Fruit fly (Drosophila melanogaster) whole organism, wandering third instar larva: ENCODE results near the gene CG4009.

Source experiments
- Abd-B ChIP-seq: fragments of >200 bp; optimal IDR thresholded peaks from 2 replicates; lab custom pipeline; 2017; ENCODE audit warnings: missing biosample characterization, missing genetic modification characterization
- CG32264 ChIP-seq: fragments of 200-800 bp; sonication (Bioruptor generic); optimal IDR thresholded peaks from 2 replicates; lab custom pipeline; 2016; ENCODE audit warnings: missing biosample characterization, missing genetic modification characterization
- CG9705 ChIP-seq: fragments of 200-800 bp; sonication (Bioruptor generic); optimal IDR thresholded peaks from 2 replicates; lab custom pipeline; 2018; ENCODE audit warnings: missing biosample characterization, mild to moderate bottlenecking, missing genetic modification characterization
- CrebA ChIP-seq: fragments of 200-800 bp; sonication (Bioruptor generic); optimal IDR thresholded peaks from 2 replicates; lab custom pipeline; 2016; ENCODE audit warnings: missing biosample characterization, mild to moderate bottlenecking, missing genetic modification characterization, borderline replicate concordance
- Dfd ChIP-seq: fragments of >200 bp; optimal IDR thresholded peaks from 2 replicates; lab custom pipeline; 2017; ENCODE audit warnings: missing biosample characterization, missing genetic modification characterization
- Dif ChIP-seq: fragments of 200-275, 200-300 bp; sonication (Bioruptor generic); optimal IDR thresholded peaks from 2 replicates; lab custom pipeline; 2018; ENCODE audit warnings: missing biosample characterization, missing genetic modification characterization; ENCODE audit not compliant: partially characterized antibody
- GATAd ChIP-seq: sonication (Bioruptor generic); optimal IDR thresholded peaks from 2 replicates; lab custom pipeline; 2016; ENCODE audit warnings: missing biosample characterization, missing genetic modification characterization
- HLH106 ChIP-seq: fragments of 200-800 bp; optimal IDR thresholded peaks from 3 replicates; lab custom pipeline; 2019; ENCODE audit warnings: missing biosample characterization, mild to moderate bottlenecking, missing genetic modification characterization, moderate library complexity
- Hnf4 ChIP-seq: fragments of 200-800 bp; sonication (Bioruptor generic); optimal IDR thresholded peaks from 2 replicates; lab custom pipeline; 2016; ENCODE audit warnings: missing biosample characterization, mild to moderate bottlenecking, missing genetic modification characterization
- Hr78 ChIP-seq: fragments of >200 bp; optimal IDR thresholded peaks from 2 replicates; lab custom pipeline; 2017; ENCODE audit warnings: missing biosample characterization, missing genetic modification characterization
- Hr83 ChIP-seq: fragments of 200-300 bp; sonication (Bioruptor generic); optimal IDR thresholded peaks from 2 replicates; lab custom pipeline; 2016; ENCODE audit warnings: missing biosample characterization, mild to moderate bottlenecking, missing genetic modification characterization, moderate library complexity; ENCODE audit not compliant: poor library complexity, severe bottlenecking
- Jra ChIP-seq: sonication (Bioruptor generic); optimal IDR thresholded peaks from 2 replicates; lab custom pipeline; 2016; ENCODE audit warnings: missing biosample characterization, missing genetic modification characterization
- Mio ChIP-seq: sonication (Bioruptor generic); optimal IDR thresholded peaks from 2 replicates; lab custom pipeline; 2016; ENCODE audit warnings: missing biosample characterization, missing genetic modification characterization
- Myc ChIP-seq: fragments of >200 bp; optimal IDR thresholded peaks from 2 replicates; lab custom pipeline; 2017
- N ChIP-seq: fragments of >200 bp; optimal IDR thresholded peaks from 2 replicates; lab custom pipeline; 2018; ENCODE audit warnings: missing biosample characterization, missing external identifiers, missing genetic modification characterization
- OdsH ChIP-seq: fragments of 200-800 bp; sonication (Bioruptor generic); optimal IDR thresholded peaks from 2 replicates; lab custom pipeline; 2016; ENCODE audit warnings: missing biosample characterization, mild to moderate bottlenecking, missing genetic modification characterization
- Rel ChIP-seq, 2 experiments: fragments of 200-800 bp; sonication (Bioruptor generic) in 1 of 2; optimal IDR thresholded peaks; 2 replicates in 1 of 2; 3 replicates in 1 of 2; lab custom pipeline; 2016 to 2019; ENCODE audit warnings: mild to moderate bottlenecking in 2 of 2, missing biosample characterization in 2 of 2, missing genetic modification characterization in 2 of 2, moderate library complexity in 1 of 2
- Sp1 ChIP-seq: fragments of 200-800 bp; sonication (Bioruptor generic); optimal IDR thresholded peaks from 3 replicates; lab custom pipeline; 2019; ENCODE audit warnings: missing biosample characterization, mild to moderate bottlenecking, missing genetic modification characterization, moderate library complexity
- Vsx2 ChIP-seq: fragments of 200-300, 225-300 bp; sonication (Bioruptor generic); optimal IDR thresholded peaks from 2 replicates; lab custom pipeline; 2018; ENCODE audit warnings: missing biosample characterization, missing genetic modification characterization; ENCODE audit not compliant: partially characterized antibody
- br ChIP-seq: fragments of 200-800 bp; sonication (Bioruptor generic); optimal IDR thresholded peaks from 2 replicates; lab custom pipeline; 2016; ENCODE audit warnings: missing biosample characterization, missing genetic modification characterization
- brk ChIP-seq: fragments of 200-800 bp; sonication (Bioruptor generic); optimal IDR thresholded peaks from 2 replicates; lab custom pipeline; 2016; ENCODE audit warnings: missing biosample characterization, mild to moderate bottlenecking, missing genetic modification characterization
- dl ChIP-seq, 2 experiments: fragments of 175-275, 200-275 bp in 1 of 2; fragments of 200-275 bp in 1 of 2; sonication (Bioruptor generic); optimal IDR thresholded peaks; lab custom pipeline; 2018; ENCODE audit warnings: mild to moderate bottlenecking in 2 of 2, missing biosample characterization in 2 of 2, missing genetic modification characterization in 2 of 2, moderate library complexity in 2 of 2; ENCODE audit not compliant: partially characterized antibody in 2 of 2, insufficient read depth in 1 of 2
- dmrt93B ChIP-seq: fragments of 200-800 bp; sonication (Bioruptor generic); optimal IDR thresholded peaks from 2 replicates; lab custom pipeline; 2018; ENCODE audit warnings: missing biosample characterization, mild to moderate bottlenecking, missing genetic modification characterization
- dsf ChIP-seq: sonication (Bioruptor generic); optimal IDR thresholded peaks from 2 replicates; lab custom pipeline; 2016; ENCODE audit warnings: missing biosample characterization, missing genetic modification characterization, borderline replicate concordance
- ey ChIP-seq: fragments of 200-800 bp; sonication (Bioruptor generic); optimal IDR thresholded peaks from 2 replicates; lab custom pipeline; 2016; ENCODE audit warnings: missing biosample characterization, missing genetic modification characterization
- foxo ChIP-seq, 2 experiments: fragments of 200-800 bp; sonication (Bioruptor generic); optimal IDR thresholded peaks; 2 replicates in 1 of 2; 3 replicates in 1 of 2; lab custom pipeline; 2016 to 2017; ENCODE audit warnings: missing biosample characterization in 2 of 2, missing genetic modification characterization in 2 of 2
- fru ChIP-seq: fragments of 200-800 bp; sonication (Bioruptor generic); optimal IDR thresholded peaks from 3 replicates; lab custom pipeline; 2016; ENCODE audit warnings: missing biosample characterization, mild to moderate bottlenecking, missing genetic modification characterization
- h ChIP-seq: fragments of 200-800 bp; sonication (Bioruptor generic); optimal IDR thresholded peaks from 3 replicates; lab custom pipeline; 2016; ENCODE audit warnings: missing biosample characterization, mild to moderate bottlenecking, missing genetic modification characterization
- jim ChIP-seq: fragments of 175-275, 200-325 bp; sonication (Bioruptor generic); optimal IDR thresholded peaks from 2 replicates; lab custom pipeline; 2016; ENCODE audit warnings: missing biosample characterization, mild to moderate bottlenecking, missing genetic modification characterization
- lola ChIP-seq: fragments of >200 bp; optimal IDR thresholded peaks from 2 replicates; lab custom pipeline; 2017; ENCODE audit warnings: missing biosample characterization, missing genetic modification characterization
- pan ChIP-seq: fragments of >200 bp; optimal IDR thresholded peaks from 2 replicates; lab custom pipeline; 2017
- psq ChIP-seq: fragments of 200-800 bp; sonication (Bioruptor generic); optimal IDR thresholded peaks from 3 replicates; lab custom pipeline; 2017; ENCODE audit warnings: missing biosample characterization, mild to moderate bottlenecking, missing genetic modification characterization, moderate library complexity
- rgr ChIP-seq: fragments of 200-800 bp; sonication (Bioruptor generic); optimal IDR thresholded peaks from 3 replicates; lab custom pipeline; 2016; ENCODE audit warnings: missing biosample characterization, mild to moderate bottlenecking, missing genetic modification characterization
- sage ChIP-seq: fragments of 200-800 bp; sonication (Bioruptor generic); optimal IDR thresholded peaks from 2 replicates; lab custom pipeline; 2016; ENCODE audit warnings: missing biosample characterization, mild to moderate bottlenecking, missing genetic modification characterization
- sv ChIP-seq: fragments of 200-800 bp; sonication (Bioruptor generic); optimal IDR thresholded peaks from 3 replicates; lab custom pipeline; 2016; ENCODE audit warnings: missing biosample characterization, missing genetic modification characterization
- tai ChIP-seq: sonication (Bioruptor generic); optimal IDR thresholded peaks from 2 replicates; lab custom pipeline; 2016; ENCODE audit warnings: missing biosample characterization, missing genetic modification characterization
- usp ChIP-seq: fragments of >200 bp; optimal IDR thresholded peaks from 2 replicates; lab custom pipeline; 2017; ENCODE audit warnings: missing biosample characterization, missing genetic modification characterization
- woc ChIP-seq: sonication (Bioruptor generic); optimal IDR thresholded peaks from 2 replicates; lab custom pipeline; 2016; ENCODE audit warnings: missing biosample characterization, mild to moderate bottlenecking, missing genetic modification characterization

The CG4009 gene

dm6 chr3R:16986181-16987074 lies 49.4 kb downstream of the CG4009 start:
- TF ChIP-seq jim, result no peak
- peak; percentile 91 for TF ChIP-seq HLH106 (tag; lab: Kevin White, UChicago)
- TF ChIP-seq Hnf4 (GFP tag; lab: Kevin White, UChicago), result peak; percentile 86
- TF ChIP-seq usp (GFP tag; lab: Kevin White, UChicago), result no peak
- peak; percentile 70 for TF ChIP-seq tai (GFP tag; lab: Kevin White, UChicago)
- TF ChIP-seq GATAd, result no peak
- peak; percentile 95 for TF ChIP-seq br (GFP tag; lab: Kevin White, UChicago)
- no peak for TF ChIP-seq Rel (GFP tag; optimal IDR thresholded peaks at IDR 0.05; lab: Kevin White, UChicago)
- TF ChIP-seq Rel (tag; optimal IDR thresholded peaks at IDR 0.05; lab: Kevin White, UChicago), result peak; percentile 97
- peak; percentile 78 for TF ChIP-seq Jra (GFP tag; lab: Kevin White, UChicago)
- TF ChIP-seq sv (GFP tag; lab: Kevin White, UChicago), result peak; percentile 87
- no peak for TF ChIP-seq Vsx2 (GFP tag; lab: Kevin White, UChicago)
- TF ChIP-seq Dfd (GFP tag; lab: Kevin White, UChicago), result no peak
- no peak for TF ChIP-seq Myc (lab: Kevin White, UChicago)
- TF ChIP-seq ey, result peak; percentile 96
- TF ChIP-seq dl (GFP tag; optimal IDR thresholded peaks at IDR 0.05; lab: Kevin White, UChicago; ENCODE audit: insufficient read depth in 1 of 2, partially characterized antibody in 2 of 2), result no peak
- TF ChIP-seq Dif, result no peak
- peak; percentile 83 for TF ChIP-seq Mio (GFP tag; lab: Kevin White, UChicago)
- peak; percentile 49 for TF ChIP-seq Hr83 (GFP tag; lab: Kevin White, UChicago)
- peak; percentile 95 for TF ChIP-seq fru (GFP tag; lab: Kevin White, UChicago)
- peak; percentile 64 for TF ChIP-seq CG9705
- TF ChIP-seq foxo (GFP tag; optimal IDR thresholded peaks at IDR 0.05; lab: Kevin White, UChicago), result peak; percentile 90 to 96
- TF ChIP-seq rgr (GFP tag; lab: Kevin White, UChicago), result peak; percentile 91
- TF ChIP-seq lola (GFP tag; lab: Kevin White, UChicago), result no peak
- peak; percentile 66 for TF ChIP-seq CrebA
- TF ChIP-seq sage (GFP tag; lab: Kevin White, UChicago), result peak; percentile 57
- peak; percentile 77 for TF ChIP-seq dmrt93B (GFP tag; lab: Kevin White, UChicago)
- no peak for TF ChIP-seq Abd-B (GFP tag; lab: Kevin White, UChicago)
- peak; percentile 83 for TF ChIP-seq psq (GFP tag; lab: Kevin White, UChicago)
- no peak for TF ChIP-seq pan
- peak; percentile 87 for TF ChIP-seq woc (GFP tag; lab: Kevin White, UChicago)
- peak; percentile 97 for TF ChIP-seq h (GFP tag; lab: Kevin White, UChicago)
- peak; percentile 93 for TF ChIP-seq OdsH (GFP tag; lab: Kevin White, UChicago)
- TF ChIP-seq Hr78, result no peak
- TF ChIP-seq brk (GFP tag; lab: Kevin White, UChicago), result peak; percentile 24
- peak; percentile 86 for TF ChIP-seq Sp1 (GFP tag; lab: Kevin White, UChicago)
- TF ChIP-seq CG32264 (GFP tag; lab: Kevin White, UChicago), result peak; percentile 90
- TF ChIP-seq dsf (GFP tag; lab: Kevin White, UChicago), result no peak
- TF ChIP-seq N (GFP tag; lab: Kevin White, UChicago), result no peak

DNA sequence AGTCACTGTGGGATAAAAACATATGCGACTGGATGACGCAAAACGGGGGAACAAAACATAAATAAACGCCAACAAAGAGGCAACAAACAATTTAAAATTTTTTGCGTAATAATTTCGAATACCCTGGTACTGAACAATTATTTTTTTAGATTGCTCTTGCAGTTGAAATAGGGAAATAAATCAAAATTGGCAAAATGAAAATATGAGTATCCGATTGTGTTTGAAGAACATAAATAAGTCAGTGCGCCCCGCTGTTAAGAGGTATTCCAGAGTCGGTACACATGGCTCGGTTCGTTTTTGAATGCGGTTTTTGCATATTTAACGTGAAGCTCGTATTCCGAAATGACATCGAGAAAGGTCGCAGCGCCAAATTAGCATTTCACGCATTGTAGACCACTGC lies 50.3 kb downstream of the CG4009 start:
- TF ChIP-seq Vsx2 (GFP tag; lab: Kevin White, UChicago), result no peak
- no peak for TF ChIP-seq lola (GFP tag; lab: Kevin White, UChicago)
- TF ChIP-seq Dfd (GFP tag; lab: Kevin White, UChicago), result no peak
- peak; percentile 1 for TF ChIP-seq woc (GFP tag; lab: Kevin White, UChicago)
- no peak for TF ChIP-seq sv (GFP tag; lab: Kevin White, UChicago)
- TF ChIP-seq HLH106 (tag; lab: Kevin White, UChicago), result peak; percentile 62
- no peak for TF ChIP-seq tai (GFP tag; lab: Kevin White, UChicago)
- TF ChIP-seq h (GFP tag; lab: Kevin White, UChicago), result peak; percentile 35
- TF ChIP-seq N (GFP tag; lab: Kevin White, UChicago), result no peak
- TF ChIP-seq Jra (GFP tag; lab: Kevin White, UChicago), result no peak
- peak; percentile 11 for TF ChIP-seq Sp1 (GFP tag; lab: Kevin White, UChicago)
- TF ChIP-seq Hr78, result no peak
- TF ChIP-seq dl (GFP tag; optimal IDR thresholded peaks at IDR 0.05; lab: Kevin White, UChicago; ENCODE audit: insufficient read depth in 1 of 2, partially characterized antibody in 2 of 2), result no peak
- no peak for TF ChIP-seq Hr83 (GFP tag; lab: Kevin White, UChicago)
- no peak for TF ChIP-seq CrebA
- peak; percentile 4 for TF ChIP-seq Hnf4 (GFP tag; lab: Kevin White, UChicago)
- TF ChIP-seq fru (GFP tag; lab: Kevin White, UChicago), result peak; percentile 66
- no peak for TF ChIP-seq GATAd
- peak; percentile 39 for TF ChIP-seq rgr (GFP tag; lab: Kevin White, UChicago)
- TF ChIP-seq pan, result peak; percentile 21
- TF ChIP-seq Mio (GFP tag; lab: Kevin White, UChicago), result no peak
- peak in 1 of 2 experiments; percentile 67 for TF ChIP-seq foxo (GFP tag; optimal IDR thresholded peaks at IDR 0.05; lab: Kevin White, UChicago)
- TF ChIP-seq br (GFP tag; lab: Kevin White, UChicago), result peak; percentile 57
- no peak for TF ChIP-seq Rel (GFP tag; optimal IDR thresholded peaks at IDR 0.05; lab: Kevin White, UChicago)
- no peak for TF ChIP-seq Rel (tag; optimal IDR thresholded peaks at IDR 0.05; lab: Kevin White, UChicago)
- TF ChIP-seq CG9705, result no peak
- no peak for TF ChIP-seq usp (GFP tag; lab: Kevin White, UChicago)
- TF ChIP-seq sage (GFP tag; lab: Kevin White, UChicago), result no peak
- TF ChIP-seq psq (GFP tag; lab: Kevin White, UChicago), result peak; percentile 39
- no peak for TF ChIP-seq jim
- TF ChIP-seq dsf (GFP tag; lab: Kevin White, UChicago), result no peak
- no peak for TF ChIP-seq Dif
- TF ChIP-seq Abd-B (GFP tag; lab: Kevin White, UChicago), result no peak
- peak; percentile 50 for TF ChIP-seq ey
- peak; percentile 32 for TF ChIP-seq OdsH (GFP tag; lab: Kevin White, UChicago)
- TF ChIP-seq Myc (lab: Kevin White, UChicago), result no peak
- peak; percentile 46 for TF ChIP-seq dmrt93B (GFP tag; lab: Kevin White, UChicago)
- TF ChIP-seq CG32264 (GFP tag; lab: Kevin White, UChicago), result no peak
- TF ChIP-seq brk (GFP tag; lab: Kevin White, UChicago), result no peak
